Fruit fly (Drosophila melanogaster): ENCODE data around the gene Rim2.

dm6 chr2L:1719971-1720370, 4.2 kb downstream of the Rim2 start:
- TF ChIP-seq CG13204 (GFP tag; optimal IDR thresholded peaks at IDR 0.05), result no peak
- no peak for TF ChIP-seq rn (GFP tag; IDR thresholded peaks at IDR 0.05)
- TF ChIP-seq CG9948 (tag; optimal IDR thresholded peaks at IDR 0.05), result no peak
- no peak for TF ChIP-seq CG32121 (GFP tag; IDR thresholded peaks at IDR 0.05)

Data from whole organism, pupa.